Worm (Caenorhabditis elegans) whole organism, L2 larva: ENCODE data around the gene ttr-32.

Experiments
- ZK546.5 ChIP-seq: sonication (generic microtip); optimal IDR thresholded peaks from 2 replicates; lab custom pipeline; 2017; ENCODE audit warnings: missing biosample characterization, missing genetic modification characterization
- aly-2 ChIP-seq: fragments of 150-350 bp; optimal IDR thresholded peaks from 2 replicates; lab custom pipeline; 2014; ENCODE audit warnings: missing biosample characterization, missing genetic modification characterization
- ama-1 ChIP-seq: fragments of 150-350 bp; optimal IDR thresholded peaks from 2 replicates; lab custom pipeline; 2018; ENCODE audit warnings: inconsistent platforms
- ceh-16 ChIP-seq: fragments of 150-350 bp; optimal IDR thresholded peaks from 2 replicates; lab custom pipeline; 2014; ENCODE audit warnings: missing biosample characterization, missing genetic modification characterization
- ceh-82 ChIP-seq: fragments of 150-350 bp; optimal IDR thresholded peaks from 2 replicates; lab custom pipeline; 2014; ENCODE audit warnings: missing biosample characterization, missing genetic modification characterization
- egl-27 ChIP-seq: sonication (generic microtip); optimal IDR thresholded peaks from 3 replicates; lab custom pipeline; 2017; ENCODE audit warnings: missing biosample characterization, missing genetic modification reagents, missing genetic modification characterization
- lsy-2 ChIP-seq, 2 experiments: fragments of 150-350 bp in 1 of 2; sonication (generic microtip) in 1 of 2; optimal IDR thresholded peaks; 2 replicates each; lab custom pipeline; 2014 to 2017; ENCODE audit warnings: missing biosample characterization in 2 of 2, missing genetic modification characterization in 2 of 2
- mdl-1 ChIP-seq, 2 experiments: fragments of 150-350 bp in 1 of 2; sonication (generic microtip) in 1 of 2; optimal IDR thresholded peaks; 2 replicates each; lab custom pipeline; 2017; ENCODE audit warnings: missing biosample characterization in 2 of 2, missing genetic modification characterization in 2 of 2
- nhr-11 ChIP-seq: fragments of 150-350 bp; optimal IDR thresholded peaks from 2 replicates; lab custom pipeline; 2014; ENCODE audit warnings: missing biosample characterization, missing genetic modification characterization
- nhr-12 ChIP-seq: fragments of 150-350 bp; optimal IDR thresholded peaks from 2 replicates; lab custom pipeline; 2014; ENCODE audit warnings: missing biosample characterization, missing genetic modification characterization
- sem-4 ChIP-seq: fragments of 150-350 bp; optimal IDR thresholded peaks from 2 replicates; lab custom pipeline; 2014; ENCODE audit warnings: missing biosample characterization, missing genetic modification reagents, missing genetic modification characterization
- snpc-4 ChIP-seq: fragments of 150-350 bp; optimal IDR thresholded peaks from 2 replicates; lab custom pipeline; 2014; ENCODE audit warnings: missing biosample characterization, missing genetic modification characterization
- unc-39 ChIP-seq: fragments of 150-350 bp; optimal IDR thresholded peaks from 2 replicates; lab custom pipeline; 2014; ENCODE audit warnings: missing biosample characterization, missing genetic modification characterization
- unc-62 ChIP-seq: fragments of 150-350 bp; optimal IDR thresholded peaks from 2 replicates; lab custom pipeline; 2014; ENCODE audit warnings: missing biosample characterization, missing genetic modification reagents, missing genetic modification characterization

DNA sequence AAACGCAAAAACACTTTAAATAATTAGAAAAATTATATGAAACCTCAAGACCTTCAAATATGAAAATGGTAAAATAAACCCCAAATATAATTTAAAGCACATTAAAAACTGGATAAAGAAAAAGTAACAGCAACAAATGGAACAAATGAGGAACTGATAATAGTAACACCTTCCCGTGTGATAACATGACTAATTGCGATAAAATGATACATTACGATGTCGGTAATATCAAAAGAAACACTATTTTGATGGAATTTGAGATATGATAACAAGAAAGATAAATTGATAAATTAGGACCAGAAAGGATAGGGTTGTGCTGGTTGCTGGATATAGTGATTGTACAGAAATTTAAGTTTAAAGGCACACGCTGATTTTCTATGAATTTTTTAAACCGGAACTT is 24.2 kb upstream of the ttr-32 start:
- TF ChIP-seq snpc-4 (tag; lab: Kevin White, UChicago) (no peak), lsy-2 (tag; optimal IDR thresholded peaks at IDR 0.05; lab: Kevin White, UChicago) (no peak), nhr-12 (tag; lab: Kevin White, UChicago) (no peak), unc-39 (tag; lab: Kevin White, UChicago) (no peak), mdl-1 (tag; optimal IDR thresholded peaks at IDR 0.05; lab: Kevin White, UChicago) (no peak), ceh-16 (tag; lab: Kevin White, UChicago) (no peak), nhr-11 (no peak), sem-4 (tag; lab: Kevin White, UChicago) (no peak), unc-62 (GFP tag; lab: Kevin White, UChicago) (no peak), ceh-82 (tag; lab: Kevin White, UChicago) (no peak), ZK546.5 (tag; lab: Kevin White, UChicago) (no peak), aly-2 (tag; lab: Kevin White, UChicago) (no peak), ama-1 (lab: Kevin White, UChicago) (no peak), egl-27 (tag; lab: Kevin White, UChicago) (no peak)
